Fruit fly (Drosophila melanogaster) whole organism, prepupa: ENCODE data around the gene HDAC6.

Source experiments
- Blimp-1 ChIP-seq: fragments of 200-800 bp; sonication (Bioruptor generic); optimal IDR thresholded peaks from 3 replicates; lab custom pipeline; 2017; ENCODE audit warnings: missing biosample characterization, missing genetic modification characterization, mild to moderate bottlenecking, moderate library complexity, missing genetic modification reagents
- CG10631 ChIP-seq: fragments of 200-800 bp; sonication (Bioruptor generic); optimal IDR thresholded peaks from 2 replicates; lab custom pipeline; 2016; ENCODE audit warnings: missing biosample characterization, missing genetic modification characterization
- CG10669 ChIP-seq: fragments of 200-800 bp; sonication (Bioruptor generic); optimal IDR thresholded peaks from 3 replicates; lab custom pipeline; 2018; ENCODE audit warnings: missing biosample characterization, mild to moderate bottlenecking, missing genetic modification characterization, moderate library complexity
- CG11294 ChIP-seq: fragments of 200-800 bp; sonication (Bioruptor generic); IDR thresholded peaks from 2 replicates; pipeline ENCODE4 v1.3.6; 2022; ENCODE audit warnings: missing biosample characterization, missing genetic modification characterization
- CG11902 ChIP-seq: fragments of 200-800 bp; sonication (Bioruptor generic); optimal IDR thresholded peaks from 3 replicates; lab custom pipeline; 2016; ENCODE audit warnings: missing biosample characterization, missing genetic modification characterization
- CG15336 ChIP-seq: fragments of 200-800 bp; sonication (Bioruptor generic); IDR thresholded peaks from 2 replicates; pipeline ENCODE4 v1.3.6; 2022; ENCODE audit warnings: missing biosample characterization, missing genetic modification characterization
- CG1621 ChIP-seq: fragments of 200-800 bp; sonication (Bioruptor generic); optimal IDR thresholded peaks from 3 replicates; lab custom pipeline; 2018; ENCODE audit warnings: missing biosample characterization, mild to moderate bottlenecking, missing genetic modification characterization
- CG16779 ChIP-seq: fragments of 200-800 bp; sonication (Bioruptor generic); optimal IDR thresholded peaks from 3 replicates; lab custom pipeline; 2017; ENCODE audit warnings: missing biosample characterization, mild to moderate bottlenecking, missing genetic modification characterization
- CG3032 ChIP-seq: fragments of 200-800 bp; optimal IDR thresholded peaks from 2 replicates; lab custom pipeline; 2019; ENCODE audit warnings: missing biosample characterization, mild to moderate bottlenecking, missing genetic modification characterization, moderate library complexity
- CG31627 ChIP-seq: fragments of 200-800 bp; sonication (Bioruptor generic); optimal IDR thresholded peaks from 3 replicates; lab custom pipeline; 2016; ENCODE audit warnings: missing biosample characterization, missing genetic modification characterization
- CG32006 ChIP-seq: fragments of 200-800 bp; sonication (Bioruptor generic); optimal IDR thresholded peaks from 3 replicates; lab custom pipeline; 2017; ENCODE audit warnings: missing biosample characterization, mild to moderate bottlenecking, missing genetic modification characterization
- CG34406 ChIP-seq: fragments of 200-800 bp; sonication (Bioruptor generic); optimal IDR thresholded peaks from 3 replicates; lab custom pipeline; 2016; ENCODE audit warnings: missing biosample characterization, missing genetic modification characterization
- CG4318 ChIP-seq: fragments of 200-800 bp; sonication (Bioruptor generic); optimal IDR thresholded peaks from 3 replicates; lab custom pipeline; 2017; ENCODE audit warnings: missing biosample characterization, mild to moderate bottlenecking, missing genetic modification characterization
- CG6163 ChIP-seq: fragments of 200-800 bp; sonication (Bioruptor generic); IDR thresholded peaks from 3 replicates; pipeline ENCODE4 v1.3.6; 2022; ENCODE audit warnings: missing biosample characterization, missing genetic modification characterization
- CG6276 ChIP-seq: fragments of 200-800 bp; sonication (Bioruptor generic); optimal IDR thresholded peaks from 2 replicates; lab custom pipeline; 2017; ENCODE audit warnings: missing biosample characterization, mild to moderate bottlenecking, missing genetic modification characterization
- CG6792 ChIP-seq: fragments of 200-800 bp; sonication (Bioruptor generic); optimal IDR thresholded peaks from 3 replicates; lab custom pipeline; 2016; ENCODE audit warnings: missing biosample characterization, missing genetic modification characterization
- CG6808 ChIP-seq: fragments of 200-800 bp; sonication (Bioruptor generic); optimal IDR thresholded peaks from 3 replicates; lab custom pipeline; 2017; ENCODE audit warnings: missing biosample characterization, missing genetic modification characterization, mild to moderate bottlenecking, moderate library complexity, missing genetic modification reagents
- CG6854 ChIP-seq: fragments of 200-800 bp; sonication (Bioruptor generic); optimal IDR thresholded peaks from 2 replicates; lab custom pipeline; 2017; ENCODE audit warnings: missing biosample characterization, mild to moderate bottlenecking, missing genetic modification characterization
- CG8119 ChIP-seq: fragments of 200-800 bp; sonication (Bioruptor generic); IDR thresholded peaks from 3 replicates; pipeline ENCODE4 v1.3.6; 2022; ENCODE audit warnings: missing biosample characterization, missing genetic modification characterization
- CG8319 ChIP-seq: fragments of 200-800 bp; sonication (Bioruptor generic); optimal IDR thresholded peaks from 3 replicates; lab custom pipeline; 2016; ENCODE audit warnings: missing biosample characterization, missing genetic modification characterization
- CG9139 ChIP-seq: fragments of 200-800 bp; sonication (Bioruptor generic); optimal IDR thresholded peaks from 3 replicates; lab custom pipeline; 2017; ENCODE audit warnings: missing biosample characterization, mild to moderate bottlenecking, missing genetic modification characterization
- Eip75B ChIP-seq: fragments of 200-800 bp; sonication (Bioruptor generic); optimal IDR thresholded peaks from 3 replicates; lab custom pipeline; 2016; ENCODE audit warnings: missing biosample characterization, missing genetic modification characterization
- Eip78C ChIP-seq: fragments of 200-800 bp; sonication (Bioruptor generic); peaks from one replicate; lab custom pipeline; 2016; ENCODE audit warnings: missing biosample characterization, missing genetic modification characterization
- Eip93F ChIP-seq: fragments of 200-800 bp; sonication (Bioruptor generic); optimal IDR thresholded peaks from 2 replicates; lab custom pipeline; 2016; ENCODE audit warnings: missing biosample characterization, mild to moderate bottlenecking, missing genetic modification characterization
- Ets21C ChIP-seq: fragments of 200-800 bp; sonication (Bioruptor generic); optimal IDR thresholded peaks from 3 replicates; lab custom pipeline; 2016; ENCODE audit warnings: missing biosample characterization, missing genetic modification characterization
- Ets96B ChIP-seq: fragments of 200-800 bp; optimal IDR thresholded peaks from 2 replicates; lab custom pipeline; 2019; ENCODE audit warnings: missing biosample characterization, mild to moderate bottlenecking, missing genetic modification characterization, moderate library complexity
- Hr38 ChIP-seq: sonication (Bioruptor generic); optimal IDR thresholded peaks from 2 replicates; lab custom pipeline; 2016; ENCODE audit warnings: missing biosample characterization, missing genetic modification characterization
- Hr4 ChIP-seq: fragments of 200-800 bp; sonication (Bioruptor generic); optimal IDR thresholded peaks from 3 replicates; lab custom pipeline; 2016; ENCODE audit warnings: missing biosample characterization, missing genetic modification characterization
- Smox ChIP-seq: fragments of 200-800 bp; sonication (Bioruptor generic); optimal IDR thresholded peaks from 3 replicates; lab custom pipeline; 2016; ENCODE audit warnings: missing biosample characterization, missing genetic modification characterization
- Sox102F ChIP-seq: fragments of 200-800 bp; sonication (Bioruptor generic); optimal IDR thresholded peaks from 2 replicates; lab custom pipeline; 2016; ENCODE audit warnings: missing biosample characterization, mild to moderate bottlenecking, missing genetic modification characterization
- Sox15 ChIP-seq: fragments of 200-800 bp; sonication (Bioruptor generic); optimal IDR thresholded peaks from 3 replicates; lab custom pipeline; 2016; ENCODE audit warnings: missing biosample characterization, missing genetic modification characterization
- achi ChIP-seq: fragments of 200-800 bp; sonication (Bioruptor generic); optimal IDR thresholded peaks from 3 replicates; lab custom pipeline; 2016; ENCODE audit warnings: missing biosample characterization, missing genetic modification characterization
- cyc ChIP-seq: fragments of 200-800 bp; sonication (Bioruptor generic); optimal IDR thresholded peaks from 3 replicates; lab custom pipeline; 2016; ENCODE audit warnings: missing biosample characterization, missing genetic modification characterization
- dsx ChIP-seq: fragments of 200-800 bp; optimal IDR thresholded peaks from 3 replicates; lab custom pipeline; 2019; ENCODE audit warnings: missing biosample characterization, mild to moderate bottlenecking, missing genetic modification characterization, moderate library complexity; ENCODE audit not compliant: poor library complexity, severe bottlenecking
- esn ChIP-seq: fragments of 200-800 bp; sonication (Bioruptor generic); optimal IDR thresholded peaks from 2 replicates; lab custom pipeline; 2016; ENCODE audit warnings: missing biosample characterization, mild to moderate bottlenecking, missing genetic modification characterization, moderate library complexity
- fd59A ChIP-seq: fragments of 200-800 bp; sonication (Bioruptor generic); optimal IDR thresholded peaks from 2 replicates; lab custom pipeline; 2017; ENCODE audit warnings: missing biosample characterization, mild to moderate bottlenecking, missing genetic modification characterization, missing genetic modification reagents
- fkh ChIP-seq: fragments of 200-800 bp; sonication (Bioruptor generic); optimal IDR thresholded peaks from 3 replicates; lab custom pipeline; 2017; ENCODE audit warnings: missing biosample characterization, mild to moderate bottlenecking, missing genetic modification characterization, moderate library complexity
- lz ChIP-seq: fragments of 200-800 bp; sonication (Bioruptor generic); optimal IDR thresholded peaks from 3 replicates; lab custom pipeline; 2016; ENCODE audit warnings: missing biosample characterization, missing genetic modification characterization
- net ChIP-seq: fragments of 200-800 bp; sonication (Bioruptor generic); optimal IDR thresholded peaks from 3 replicates; lab custom pipeline; 2016; ENCODE audit warnings: missing biosample characterization, missing genetic modification characterization
- pdm3 ChIP-seq: fragments of 200-800 bp; sonication (Bioruptor generic); optimal IDR thresholded peaks from 3 replicates; lab custom pipeline; 2016; ENCODE audit warnings: missing biosample characterization, missing genetic modification characterization
- salr ChIP-seq, 2 experiments: fragments of 200-800 bp; sonication (Bioruptor generic); optimal IDR thresholded peaks; 3 replicates each; lab custom pipeline; 2016 to 2018; ENCODE audit warnings: missing biosample characterization in 2 of 2, missing genetic modification characterization in 2 of 2, mild to moderate bottlenecking in 1 of 2
- spab ChIP-seq: fragments of 200-800 bp; sonication (Bioruptor generic); optimal IDR thresholded peaks from 2 replicates; lab custom pipeline; 2017; ENCODE audit warnings: missing biosample characterization, mild to moderate bottlenecking, missing genetic modification characterization, missing genetic modification reagents
- ss ChIP-seq, 2 experiments: fragments of 200-800 bp; sonication (Bioruptor generic); optimal IDR thresholded peaks; 2 replicates in 1 of 2; 3 replicates in 1 of 2; lab custom pipeline; 2017 to 2018; ENCODE audit warnings: mild to moderate bottlenecking in 2 of 2, missing biosample characterization in 2 of 2, missing genetic modification characterization in 2 of 2, moderate library complexity in 1 of 2
- svp ChIP-seq: fragments of 200-800 bp; sonication (Bioruptor generic); peaks from one replicate; lab custom pipeline; 2016; ENCODE audit warnings: missing biosample characterization, missing genetic modification characterization

HDAC6 gene

dm6 chrX:15320522-15320921 is 12.6 kb upstream of the HDAC6 start (continued):
- TF ChIP-seq esn (GFP tag; lab: Kevin White, UChicago) (peak; percentile 3), dsx (peak; percentile 17), CG6792 (GFP tag; lab: Kevin White, UChicago) (peak; percentile 5), Ets21C (GFP tag; lab: Kevin White, UChicago) (no peak), CG6276 (GFP tag; lab: Kevin White, UChicago) (peak; percentile 38), Eip75B (GFP tag; lab: Kevin White, UChicago) (no peak), net (GFP tag; lab: Kevin White, UChicago) (peak; percentile 43), CG10631 (GFP tag; lab: Kevin White, UChicago) (no peak), CG6808 (GFP tag; lab: Kevin White, UChicago) (peak; percentile 76), CG9139 (peak; percentile 55), ss (GFP tag; optimal IDR thresholded peaks at IDR 0.05; lab: Kevin White, UChicago) (peak; percentile 58 to 77), Ets96B (tag; lab: Kevin White, UChicago) (peak; percentile 42), cyc (GFP tag; lab: Kevin White, UChicago) (no peak), salr (GFP tag; optimal IDR thresholded peaks at IDR 0.05; lab: Kevin White, UChicago) (peak in 1 of 2 experiments; percentile 16), spab (GFP tag; lab: Kevin White, UChicago) (peak; percentile 44), CG34406 (peak; percentile 48), CG11902 (GFP tag; lab: Kevin White, UChicago) (no peak), CG11294 (GFP tag; lab: Robert Waterston, UW) (no peak), Eip93F (peak; percentile 34), Sox102F (GFP tag; lab: Kevin White, UChicago) (peak; percentile 33), CG15336 (GFP tag; lab: Robert Waterston, UW) (peak; percentile 57), fd59A (GFP tag; lab: Kevin White, UChicago) (no peak), CG3032 (tag; lab: Kevin White, UChicago) (peak; percentile 11), CG31627 (GFP tag; lab: Kevin White, UChicago) (no peak), CG6163 (peak; percentile 66; the same call in 2 of the 3 replicates)
- TF ChIP-seq, all 60 proteins: peak for 33

dm6 chrX:15320973-15321372 is 12.1 kb upstream of the HDAC6 start:
- no peak for TF ChIP-seq CG8319 (GFP tag; lab: Kevin White, UChicago)
- no peak for TF ChIP-seq CG6854
- no peak for TF ChIP-seq Hr4 (GFP tag; lab: Kevin White, UChicago)
- TF ChIP-seq svp (GFP tag; lab: Kevin White, UChicago): no peak
- no peak for TF ChIP-seq Eip93F
- no peak for TF ChIP-seq Blimp-1 (GFP tag; lab: Kevin White, UChicago)
- TF ChIP-seq esn (GFP tag; lab: Kevin White, UChicago): no peak
- TF ChIP-seq, all 60 proteins: peak for 0

dm6 chrX:15323302-15323880 is 9.7 kb upstream of the HDAC6 start:
- TF ChIP-seq CG8119 (peak; percentile 62), CG10669 (GFP tag; lab: Kevin White, UChicago) (peak; percentile 65), CG4318 (GFP tag; lab: Kevin White, UChicago) (no peak), CG1621 (tag; lab: Kevin White, UChicago) (peak; percentile 77), net (GFP tag; lab: Kevin White, UChicago) (peak; percentile 90), salr (GFP tag; optimal IDR thresholded peaks at IDR 0.05; lab: Kevin White, UChicago) (peak; percentile 48 to 57), lz (GFP tag; lab: Kevin White, UChicago) (peak; percentile 84), pdm3 (peak; percentile 85), Ets96B (tag; lab: Kevin White, UChicago) (peak; percentile 44), Eip78C (peak; percentile 84), fkh (GFP tag; lab: Kevin White, UChicago) (no peak), Hr38 (GFP tag; lab: Kevin White, UChicago) (no peak), cyc (GFP tag; lab: Kevin White, UChicago) (peak; percentile 87), ss (GFP tag; optimal IDR thresholded peaks at IDR 0.05; lab: Kevin White, UChicago) (peak; percentile 64 to 70), CG6808 (GFP tag; lab: Kevin White, UChicago) (peak; percentile 65), CG32006 (GFP tag; lab: Kevin White, UChicago) (peak; percentile 76), Ets21C (GFP tag; lab: Kevin White, UChicago) (peak; percentile 80), CG6792 (GFP tag; lab: Kevin White, UChicago) (peak; percentile 81), Eip93F (peak; percentile 68), spab (GFP tag; lab: Kevin White, UChicago) (peak; percentile 54), CG11902 (GFP tag; lab: Kevin White, UChicago) (peak; percentile 70), Sox15 (GFP tag; lab: Kevin White, UChicago) (peak; percentile 69), Smox (GFP tag; lab: Kevin White, UChicago) (peak; percentile 76), achi (GFP tag; lab: Kevin White, UChicago) (peak; percentile 62), Blimp-1 (GFP tag; lab: Kevin White, UChicago) (peak; percentile 53), CG9139 (peak; percentile 7), CG16779 (tag; lab: Kevin White, UChicago) (peak; percentile 69), dsx (peak; percentile 35), CG31627 (GFP tag; lab: Kevin White, UChicago) (peak; percentile 84), Sox102F (GFP tag; lab: Kevin White, UChicago) (peak; percentile 71)
